Worm (Caenorhabditis elegans): ENCODE results near the gene vha-11.

- TF ChIP-seq pha-4 (tag; optimal IDR thresholded peaks at IDR 0.05) (no peak), drap-1 (GFP tag; optimal IDR thresholded peaks at IDR 0.05) (no peak), lsy-2 (tag; optimal IDR thresholded peaks at IDR 0.05) (no peak), nhr-28 (tag; optimal IDR thresholded peaks at IDR 0.05) (no peak), nhr-237 (tag; optimal IDR thresholded peaks at IDR 0.05) (no peak), flh-1 (GFP tag; optimal IDR thresholded peaks at IDR 0.05) (no peak), tbx-8 (GFP tag; optimal IDR thresholded peaks at IDR 0.05) (no peak), mab-5 (tag; optimal IDR thresholded peaks at IDR 0.05) (no peak), nhr-12 (tag; optimal IDR thresholded peaks at IDR 0.05) (no peak), unc-62 (GFP tag; optimal IDR thresholded peaks at IDR 0.05) (no peak)
These were observed 8.6 kb upstream of the vha-11 start, which contains the start of gene nsy-4 for ce11 chrIV:2322998-2323397.

All from whole organism, mixed stage, embryonic.